Fruit fly (Drosophila melanogaster) whole organism, embryonic: ENCODE results near the gene be.

Source experiments
- Abd-B ChIP-seq: fragments of 200-800 bp; sonication (Bioruptor generic); optimal IDR thresholded peaks from 2 replicates; lab custom pipeline; 2018; ENCODE audit warnings: missing biosample characterization, mild to moderate bottlenecking, missing genetic modification characterization, moderate library complexity
- C15 ChIP-seq: fragments of 200-800 bp; sonication (Bioruptor generic); IDR thresholded peaks from 3 replicates; pipeline ENCODE4 v1.3.6; 2022; ENCODE audit warnings: missing biosample characterization, missing genetic modification characterization
- CG10267 ChIP-seq: fragments of 200-800 bp; sonication (Bioruptor generic); optimal IDR thresholded peaks from 2 replicates; lab custom pipeline; 2018; ENCODE audit warnings: missing biosample characterization, mild to moderate bottlenecking, missing genetic modification characterization, moderate library complexity
- CG10366 ChIP-seq: fragments of 200-800 bp; sonication (Bioruptor generic); IDR thresholded peaks from 2 replicates; pipeline ENCODE4 v1.3.6; 2022; ENCODE audit warnings: missing biosample characterization, missing genetic modification characterization
- CG10431 ChIP-seq: fragments of 200-800 bp; sonication (Bioruptor generic); optimal IDR thresholded peaks from 3 replicates; lab custom pipeline; 2018; ENCODE audit warnings: missing biosample characterization, mild to moderate bottlenecking, missing genetic modification characterization
- CG14050 ChIP-seq: fragments of 200-800 bp; sonication (Bioruptor generic); IDR thresholded peaks from 3 replicates; pipeline ENCODE4 v1.3.6; 2022; ENCODE audit warnings: missing biosample characterization, missing genetic modification characterization
- CG14710 ChIP-seq: fragments of 200-800 bp; sonication (Bioruptor generic); optimal IDR thresholded peaks from 3 replicates; lab custom pipeline; 2019; ENCODE audit warnings: missing biosample characterization, mild to moderate bottlenecking, missing genetic modification characterization, moderate library complexity
- CG14860 ChIP-seq: fragments of 200-800 bp; sonication (Bioruptor generic); IDR thresholded peaks from 3 replicates; pipeline ENCODE4 v1.3.6; 2022; ENCODE audit warnings: missing biosample characterization, missing genetic modification characterization; ENCODE audit not compliant: partially characterized antibody
- CG16779 ChIP-seq: fragments of 200-800 bp; sonication (Bioruptor generic); IDR thresholded peaks from 2 replicates; pipeline ENCODE4 v1.3.6; 2022; ENCODE audit warnings: missing biosample characterization, missing genetic modification characterization
- CG16813 ChIP-seq: fragments of 200-800 bp; sonication (Bioruptor generic); IDR thresholded peaks from 3 replicates; pipeline ENCODE4 v1.3.6; 2022; ENCODE audit warnings: missing biosample characterization, missing genetic modification characterization; ENCODE audit not compliant: partially characterized antibody
- CG17385 ChIP-seq: fragments of 200-800 bp; sonication (Bioruptor generic); optimal IDR thresholded peaks from 3 replicates; lab custom pipeline; 2018; ENCODE audit warnings: missing biosample characterization, mild to moderate bottlenecking, missing genetic modification characterization
- CG17912 ChIP-seq: fragments of 200-800 bp; sonication (Bioruptor generic); optimal IDR thresholded peaks from 2 replicates; lab custom pipeline; 2018; ENCODE audit warnings: missing biosample characterization, mild to moderate bottlenecking, missing genetic modification characterization
- CG18476 ChIP-seq: fragments of 200-800 bp; sonication (Bioruptor generic); optimal IDR thresholded peaks from 2 replicates; lab custom pipeline; 2016; ENCODE audit warnings: missing biosample characterization, mild to moderate bottlenecking, missing genetic modification characterization
- CG2889 ChIP-seq: fragments of 200-800 bp; sonication (Bioruptor generic); IDR thresholded peaks from 3 replicates; pipeline ENCODE4 v1.3.6; 2022; ENCODE audit warnings: missing biosample characterization, missing genetic modification characterization
- CG31388 ChIP-seq: fragments of 200-800 bp; sonication (Bioruptor generic); optimal IDR thresholded peaks from 2 replicates; lab custom pipeline; 2016; ENCODE audit warnings: missing biosample characterization, missing genetic modification characterization
- CG32767 ChIP-seq: fragments of 200-800 bp; sonication (Bioruptor generic); IDR thresholded peaks from 2 replicates; pipeline ENCODE4 v1.3.6; 2022; ENCODE audit warnings: missing biosample characterization, missing genetic modification characterization
- CG3847 ChIP-seq: fragments of 200-800 bp; sonication (Bioruptor generic); IDR thresholded peaks from 2 replicates; pipeline ENCODE4 v1.3.6; 2022; ENCODE audit warnings: missing biosample characterization, missing genetic modification characterization
- CG4707 ChIP-seq: fragments of 200-800 bp; sonication (Bioruptor generic); optimal IDR thresholded peaks from 2 replicates; lab custom pipeline; 2018; ENCODE audit warnings: missing biosample characterization, mild to moderate bottlenecking, missing genetic modification characterization, moderate library complexity
- CG6765 ChIP-seq: fragments of 200-800 bp; sonication (Bioruptor generic); optimal IDR thresholded peaks from 3 replicates; lab custom pipeline; 2017; ENCODE audit warnings: missing biosample characterization, mild to moderate bottlenecking, missing genetic modification characterization
- CG8290 ChIP-seq, 3 experiments: fragments of 200-800 bp; sonication (Bioruptor generic); optimal IDR thresholded peaks; 2 replicates each; lab custom pipeline; 2016 to 2019; ENCODE audit warnings: missing biosample characterization in 3 of 3, missing genetic modification characterization in 3 of 3, mild to moderate bottlenecking in 2 of 3, moderate library complexity in 1 of 3
- CG8388 ChIP-seq: fragments of 200-800 bp; sonication (Bioruptor generic); optimal IDR thresholded peaks from 2 replicates; lab custom pipeline; 2019; ENCODE audit warnings: missing biosample characterization, mild to moderate bottlenecking, missing genetic modification characterization, moderate library complexity
- Fer2 ChIP-seq: fragments of 200-800 bp; sonication (Bioruptor generic); optimal IDR thresholded peaks from 2 replicates; lab custom pipeline; 2018; ENCODE audit warnings: missing biosample characterization, mild to moderate bottlenecking, missing genetic modification characterization, moderate library complexity
- GATAe ChIP-seq: fragments of 200-800 bp; sonication (Bioruptor generic); conservative IDR thresholded peaks from 2 replicates; pipeline ENCODE4 v1.3.6; 2022; ENCODE audit warnings: missing biosample characterization, missing genetic modification characterization
- Gug ChIP-seq: fragments of 200-800 bp; sonication (Bioruptor generic); IDR thresholded peaks from 4 replicates; pipeline ENCODE4 v1.3.6; 2022; ENCODE audit warnings: missing biosample characterization, missing genetic modification characterization
- H15 ChIP-seq: fragments of 200-800 bp; sonication (Bioruptor generic); IDR thresholded peaks from 3 replicates; pipeline ENCODE4 v1.3.6; 2022; ENCODE audit warnings: missing biosample characterization, missing genetic modification characterization
- Hmr ChIP-seq: fragments of 200-800 bp; sonication (Bioruptor generic); optimal IDR thresholded peaks from 3 replicates; lab custom pipeline; 2017; ENCODE audit warnings: mild to moderate bottlenecking, missing biosample characterization, missing genetic modification reagents, missing genetic modification characterization
- Hr78 ChIP-seq, 2 experiments: fragments of 200-800 bp in 1 of 2; fragments of >200 bp in 1 of 2; sonication (Bioruptor generic) in 1 of 2; optimal IDR thresholded peaks; 2 replicates each; lab custom pipeline; 2017 to 2019; ENCODE audit warnings: missing biosample characterization in 2 of 2, missing genetic modification characterization in 2 of 2, mild to moderate bottlenecking in 1 of 2, moderate library complexity in 1 of 2
- MTF-1 ChIP-seq: fragments of 200-800 bp; sonication (Bioruptor generic); optimal IDR thresholded peaks from 2 replicates; lab custom pipeline; 2018; ENCODE audit warnings: missing biosample characterization, mild to moderate bottlenecking, missing genetic modification characterization, borderline replicate concordance
- Med ChIP-seq: fragments of 200-800 bp; sonication (Bioruptor generic); peaks from one replicate; lab custom pipeline; 2016; ENCODE audit warnings: missing biosample characterization, missing genetic modification characterization, mild to moderate bottlenecking, inconsistent platforms, moderate library complexity
- Spps ChIP-seq: fragments of 200-800 bp; sonication (Bioruptor generic); optimal IDR thresholded peaks from 2 replicates; lab custom pipeline; 2018; ENCODE audit warnings: missing biosample characterization, mild to moderate bottlenecking, missing genetic modification characterization
- Stat92E ChIP-seq, 3 experiments: fragments of >200 bp in 2 of 3; fragments of 200-800 bp in 1 of 3; sonication (Bioruptor generic) in 1 of 3; optimal IDR thresholded peaks; 2 replicates each; lab custom pipeline; 2017 to 2019; ENCODE audit warnings: missing biosample characterization in 3 of 3, missing genetic modification characterization in 3 of 3, mild to moderate bottlenecking in 1 of 3, moderate library complexity in 1 of 3
- YL-1 ChIP-seq: fragments of 200-800 bp; sonication (Bioruptor generic); optimal IDR thresholded peaks from 3 replicates; lab custom pipeline; 2017; ENCODE audit warnings: missing biosample characterization, mild to moderate bottlenecking, missing genetic modification characterization
- ara ChIP-seq: fragments of 200-800 bp; sonication (Bioruptor generic); IDR thresholded peaks from 2 replicates; pipeline ENCODE4 v1.3.6; 2022; ENCODE audit warnings: missing biosample characterization, missing genetic modification characterization
- dm ChIP-seq: fragments of 200-800 bp; sonication (Bioruptor generic); optimal IDR thresholded peaks from 3 replicates; lab custom pipeline; 2016; ENCODE audit warnings: missing biosample characterization, missing genetic modification characterization
- dmrt99B ChIP-seq: fragments of 200-800 bp; sonication (Bioruptor generic); optimal IDR thresholded peaks from 2 replicates; lab custom pipeline; 2018; ENCODE audit warnings: missing biosample characterization, mild to moderate bottlenecking, missing genetic modification characterization, moderate library complexity
- dysf ChIP-seq: fragments of 200-800 bp; sonication (Bioruptor generic); IDR thresholded peaks from 3 replicates; pipeline ENCODE4 v1.3.6; 2022; ENCODE audit warnings: missing biosample characterization, missing genetic modification characterization
- ems ChIP-seq: fragments of 200-800 bp; sonication (Bioruptor generic); optimal IDR thresholded peaks from 3 replicates; lab custom pipeline; 2016; ENCODE audit warnings: missing biosample characterization, missing genetic modification characterization
- en ChIP-seq: fragments of 200-800 bp; sonication (Bioruptor generic); optimal IDR thresholded peaks from 2 replicates; lab custom pipeline; 2016; ENCODE audit warnings: missing biosample characterization, missing genetic modification characterization
- insv ChIP-seq, 2 experiments: fragments of 200-800 bp; sonication (Bioruptor generic); optimal IDR thresholded peaks; 3 replicates each; lab custom pipeline; 2016 to 2018; ENCODE audit warnings: missing biosample characterization in 2 of 2, missing genetic modification characterization in 2 of 2
- knrl ChIP-seq: fragments of 200-800 bp; sonication (Bioruptor generic); IDR thresholded peaks from 3 replicates; pipeline ENCODE4 v1.3.6; 2022; ENCODE audit warnings: missing biosample characterization, missing genetic modification characterization; ENCODE audit not compliant: partially characterized antibody
- luna ChIP-seq: fragments of 200-800 bp; sonication (Bioruptor generic); optimal IDR thresholded peaks from 2 replicates; lab custom pipeline; 2016; ENCODE audit warnings: missing biosample characterization, missing genetic modification characterization
- otp ChIP-seq: fragments of 200-800 bp; sonication (Bioruptor generic); IDR thresholded peaks from 3 replicates; pipeline ENCODE4, ENCODE4 v1.3.6; 2022; ENCODE audit warnings: missing biosample characterization, missing genetic modification characterization
- ro ChIP-seq: fragments of 200-800 bp; sonication (Bioruptor generic); IDR thresholded peaks from 2 replicates; pipeline ENCODE4 v1.3.6; 2022; ENCODE audit warnings: missing biosample characterization, missing genetic modification characterization
- run ChIP-seq: fragments of 200-800 bp; sonication (Bioruptor generic); optimal IDR thresholded peaks from 3 replicates; lab custom pipeline; 2018; ENCODE audit warnings: missing biosample characterization, mild to moderate bottlenecking, missing genetic modification characterization
- sob ChIP-seq: fragments of 200-800 bp; sonication (Bioruptor generic); IDR thresholded peaks from 2 replicates; pipeline ENCODE4 v1.3.6; 2022; ENCODE audit warnings: missing biosample characterization, missing genetic modification characterization
- trem ChIP-seq: fragments of 200-800 bp; optimal IDR thresholded peaks from 3 replicates; lab custom pipeline; 2019; ENCODE audit warnings: missing biosample characterization, mild to moderate bottlenecking, missing genetic modification characterization, moderate library complexity
- trh ChIP-seq: fragments of 200-800 bp; sonication (Bioruptor generic); optimal IDR thresholded peaks from 2 replicates; lab custom pipeline; 2016; ENCODE audit warnings: missing biosample characterization, missing genetic modification characterization
- usp ChIP-seq: fragments of >200 bp; optimal IDR thresholded peaks from 2 replicates; lab custom pipeline; 2017; ENCODE audit warnings: missing biosample characterization, missing genetic modification characterization

Gene be

DNA sequence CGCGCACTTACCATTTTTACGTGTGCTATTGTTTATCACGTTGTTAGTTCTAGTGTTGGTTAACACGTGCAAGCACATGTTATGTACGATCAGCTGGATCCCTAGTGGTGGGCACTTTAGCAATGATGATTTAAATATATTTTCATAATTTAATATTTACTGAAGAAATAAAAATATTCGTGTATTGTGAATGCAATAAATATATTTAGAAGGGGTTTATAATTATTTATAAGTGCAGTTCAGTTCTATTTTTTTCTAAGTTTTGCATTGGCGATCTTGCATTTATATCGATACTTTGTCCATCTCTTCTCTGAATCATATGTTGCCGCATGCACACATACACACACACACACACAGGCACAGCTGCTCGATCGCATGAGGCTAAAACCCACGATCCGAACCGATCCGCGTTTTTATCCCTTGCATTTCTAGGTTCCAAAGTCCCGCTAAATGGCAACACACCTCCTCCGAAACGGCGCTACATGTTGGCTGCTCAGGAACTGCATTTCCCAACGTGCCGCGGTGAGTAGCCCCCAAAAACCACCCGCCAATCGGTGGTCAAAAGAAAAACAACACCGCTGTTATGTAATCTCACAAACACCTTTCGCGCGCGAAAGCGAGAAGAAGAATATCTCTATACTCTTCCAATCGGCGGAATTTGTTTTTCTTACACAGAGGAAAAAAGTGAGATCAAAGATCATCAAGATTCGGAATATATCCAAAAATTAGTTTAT, 61.7 kb downstream of the be start, which contains the start of the genes CG15027 and Dbct (continued):
- TF ChIP-seq CG10366 = peak; percentile 63
- TF ChIP-seq Hr78 (GFP tag; optimal IDR thresholded peaks at IDR 0.05; lab: Kevin White, UChicago) = no peak
- no peak for TF ChIP-seq Spps (tag; lab: Kevin White, UChicago)
- peak; percentile 76 for TF ChIP-seq trem
- TF ChIP-seq CG32767 (GFP tag; lab: Robert Waterston, UW) = peak; percentile 68; the same call in 1 of the 2 replicates
- TF ChIP-seq CG17385 = peak; percentile 39
- no peak for TF ChIP-seq luna
- TF ChIP-seq ara = peak; percentile 56; the same call in 1 of the 2 replicates
- peak; percentile 22; the same call in 1 of the 3 replicates for TF ChIP-seq CG14050
- TF ChIP-seq ems (GFP tag; lab: Kevin White, UChicago) = no peak
- peak; percentile 78 for TF ChIP-seq CG16813 (GFP tag; lab: Robert Waterston, UW)
- no peak for TF ChIP-seq run (tag; lab: Kevin White, UChicago)
- peak; percentile 54 for TF ChIP-seq Hmr
- 0 out of 3 replicates have a peak, but pooled peaks have one; percentile 21 for TF ChIP-seq CG2889
- peak; percentile 59 for TF ChIP-seq CG8388
- no peak for TF ChIP-seq C15 (GFP tag; lab: Robert Waterston, UW)
- 0 out of 3 replicates have a peak, but pooled peaks have one; percentile 41 for TF ChIP-seq CG14860
- TF ChIP-seq otp (GFP tag; lab: Robert Waterston, UW) = no peak
- peak; percentile 42 for TF ChIP-seq Fer2
- peak; percentile 55 for TF ChIP-seq dm (GFP tag; lab: Kevin White, UChicago)
- TF ChIP-seq CG8290 (GFP tag; optimal IDR thresholded peaks at IDR 0.05; lab: Kevin White, UChicago) = peak; percentile 57
- peak in 1 of 2 experiments; percentile 41 for TF ChIP-seq CG8290 (tag; optimal IDR thresholded peaks at IDR 0.05; lab: Kevin White, UChicago)
- peak; percentile 63 for TF ChIP-seq sob
- TF ChIP-seq CG6765 (GFP tag; lab: Kevin White, UChicago) = peak; percentile 27
- no peak for TF ChIP-seq CG17912 (GFP tag; lab: Kevin White, UChicago)
- peak; percentile 81 for TF ChIP-seq knrl (GFP tag; lab: Robert Waterston, UW)
- no peak for TF ChIP-seq trh (GFP tag; lab: Kevin White, UChicago)
- TF ChIP-seq insv (GFP tag; optimal IDR thresholded peaks at IDR 0.05; lab: Kevin White, UChicago) = peak in 1 of 2 experiments; percentile 30
- TF ChIP-seq Med = peak; percentile 69
- TF ChIP-seq CG16779 (GFP tag; lab: Robert Waterston, UW) = no peak
- no peak for TF ChIP-seq ro
- peak; percentile 88 for TF ChIP-seq YL-1 (GFP tag; lab: Kevin White, UChicago)
- peak; percentile 71 for TF ChIP-seq CG14710 (tag; lab: Kevin White, UChicago)
- 0 out of 3 replicates have a peak, but pooled peaks have one; percentile 43 for TF ChIP-seq H15
- TF ChIP-seq usp (GFP tag; lab: Kevin White, UChicago) = no peak
- no peak for TF ChIP-seq en
- TF ChIP-seq Abd-B (GFP tag; lab: Kevin White, UChicago) = peak; percentile 48
- no peak for TF ChIP-seq CG18476
- TF ChIP-seq CG10431 (GFP tag; lab: Kevin White, UChicago) = no peak
- TF ChIP-seq dysf = peak; percentile 74
- peak; percentile 4 for TF ChIP-seq CG31388
- no peak for TF ChIP-seq Stat92E (GFP tag; optimal IDR thresholded peaks at IDR 0.05; lab: Kevin White, UChicago)
- peak; percentile 71 for TF ChIP-seq CG3847 (GFP tag; lab: Robert Waterston, UW)
- TF ChIP-seq CG4707 (GFP tag; lab: Kevin White, UChicago) = no peak
- TF ChIP-seq MTF-1 (GFP tag; lab: Kevin White, UChicago) = no peak
- no peak for TF ChIP-seq GATAe (GFP tag; lab: Robert Waterston, UW)
- TF ChIP-seq Gug (GFP tag; lab: Robert Waterston, UW) = 0 out of 4 replicates have a peak, but pooled peaks have one; percentile 43
- TF ChIP-seq dmrt99B (tag; lab: Kevin White, UChicago) = peak; percentile 52
- peak; percentile 92 for TF ChIP-seq CG10267 (tag; lab: Kevin White, UChicago)
